Worm (Caenorhabditis elegans): ENCODE results near the gene oig-5.

DNA sequence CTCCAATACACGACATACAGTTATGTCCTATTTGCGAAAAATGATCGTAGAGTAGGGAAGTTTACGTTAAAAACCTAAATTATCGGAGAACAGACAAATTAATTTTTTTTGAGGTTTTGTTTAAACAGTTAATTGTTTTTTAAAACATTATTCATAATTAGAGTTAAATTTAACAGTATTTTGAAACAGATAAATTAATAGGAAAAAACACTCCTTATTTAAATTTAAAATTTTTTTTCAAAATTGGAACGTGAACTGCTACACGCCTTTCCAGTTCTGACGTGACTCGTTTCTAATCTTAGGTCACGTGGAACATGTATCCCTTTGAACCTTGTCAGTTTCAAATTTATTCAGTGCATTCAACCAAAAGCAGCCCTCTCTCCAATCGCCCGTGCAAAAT is 46.7 kb downstream of the oig-5 start, which contains the start of gene Y57G11C.52:
- TF ChIP-seq T22C8.4 (GFP tag; IDR thresholded peaks at IDR 0.05) (no peak), flt-1 (GFP tag; IDR thresholded peaks at IDR 0.05) (no peak), ztf-23 (GFP tag; IDR thresholded peaks at IDR 0.05) (no peak), ztf-29 (GFP tag; IDR thresholded peaks at IDR 0.05) (no peak), cog-1 (tag; optimal IDR thresholded peaks at IDR 0.05) (no peak)

Data from whole organism, midembryonic.